Worm (Caenorhabditis elegans) whole organism, L4 larva: ENCODE measurements around the gene F59A1.6.

Experiments used
- ZK546.5 ChIP-seq, 2 experiments: sonication (generic microtip); optimal IDR thresholded peaks; 2 replicates each; lab custom pipeline; 2017; ENCODE audit warnings: missing biosample characterization in 2 of 2, missing genetic modification characterization in 2 of 2
- lin-13 ChIP-seq: fragments of 150-350 bp; optimal IDR thresholded peaks from 2 replicates; lab custom pipeline; 2014; ENCODE audit warnings: missing biosample characterization, missing genetic modification reagents, missing genetic modification characterization
- saeg-2 ChIP-seq: fragments of 200-800 bp; sonication (Bioruptor generic); IDR thresholded peaks from 2 replicates; pipeline ENCODE4 v1.3.6; 2022; ENCODE audit warnings: missing genetic modification reagents, missing genetic modification characterization, missing compliant biosample characterization

DNA sequence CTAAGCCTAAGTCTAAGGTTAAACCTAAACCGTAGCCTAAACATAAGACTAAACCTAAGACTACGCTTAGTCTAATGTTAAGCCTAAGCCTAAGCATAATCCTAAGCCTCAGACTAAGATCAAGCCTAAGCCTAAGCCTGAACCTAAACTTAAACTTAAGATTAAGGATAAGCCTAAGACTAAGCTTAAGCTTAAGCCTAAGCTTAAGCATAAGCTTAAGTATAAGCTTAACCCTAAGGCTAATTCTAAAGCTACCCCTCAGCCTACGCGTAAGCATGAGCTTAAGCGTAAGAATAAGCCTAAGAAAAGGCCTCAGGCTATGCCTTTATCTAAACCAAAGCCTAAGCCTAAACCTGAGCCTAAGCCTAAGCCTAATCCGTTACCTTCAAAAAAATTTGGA, 43.4 kb downstream of the F59A1.6 start:
- TF ChIP-seq ZK546.5 (tag; optimal IDR thresholded peaks at IDR 0.05; lab: Kevin White, UChicago) (no peak), lin-13 (GFP tag; lab: Kevin White, UChicago) (no peak), saeg-2 (GFP tag; lab: Robert Waterston, UW) (no peak)
